Worm (Caenorhabditis elegans): ENCODE results near the gene epic-3.

Gene epic-3

ce11 chrIV:1724283-1724682 lies at the start of gene epic-3:
Gene epic-3 (minus strand): TSS chrIV:1724383.
- no peak for TF ChIP-seq unc-62 (GFP tag; optimal IDR thresholded peaks at IDR 0.05)

ce11 chrIV:1771843-1772242 lies 47.7 kb upstream of the epic-3 start, which contains the start of gene Y41D4A.1:
Gene Y41D4A.1 (plus strand): TSS chrIV:1772143.
- no peak for TF ChIP-seq unc-62 (GFP tag; optimal IDR thresholded peaks at IDR 0.05)

- no peak for TF ChIP-seq unc-62 (GFP tag; optimal IDR thresholded peaks at IDR 0.05)
These were observed 44.9 kb upstream of the epic-3 start for ce11 chrIV:1769074-1769473.

- no peak for TF ChIP-seq unc-62 (GFP tag; optimal IDR thresholded peaks at IDR 0.05)
These were observed 44.1 kb upstream of the epic-3 start, which contains the start of gene col-108 for ce11 chrIV:1768288-1768687. Gene col-108 (plus strand): TSS chrIV:1768588.

ce11 chrIV:1765954-1766353 lies 41.8 kb upstream of the epic-3 start:
- TF ChIP-seq unc-62 (GFP tag; optimal IDR thresholded peaks at IDR 0.05): no peak

ce11 chrIV:1763452-1763851 lies 39.3 kb upstream of the epic-3 start:
- TF ChIP-seq unc-62 (GFP tag; optimal IDR thresholded peaks at IDR 0.05): no peak

- TF ChIP-seq unc-62 (GFP tag; optimal IDR thresholded peaks at IDR 0.05): no peak
These were observed 37.4 kb upstream of the epic-3 start, which contains the start of gene Y41D4A.7 for ce11 chrIV:1761553-1761952. Gene Y41D4A.7 (minus strand): TSS chrIV:1761570.

- TF ChIP-seq unc-62 (GFP tag; optimal IDR thresholded peaks at IDR 0.05): no peak
These were observed 34.4 kb upstream of the epic-3 start for ce11 chrIV:1758595-1758994.

ce11 chrIV:1753481-1753880 lies 29.3 kb upstream of the epic-3 start, which contains the start of gene Y41D4A.3:
Gene Y41D4A.3 (plus strand): TSS chrIV:1753781.
- no peak for TF ChIP-seq unc-62 (GFP tag; optimal IDR thresholded peaks at IDR 0.05)

- TF ChIP-seq unc-62 (GFP tag; optimal IDR thresholded peaks at IDR 0.05): no peak
These were observed 28.3 kb upstream of the epic-3 start for ce11 chrIV:1752480-1752879.

- TF ChIP-seq unc-62 (GFP tag; optimal IDR thresholded peaks at IDR 0.05): no peak
These were observed 27.1 kb upstream of the epic-3 start for ce11 chrIV:1751243-1751642.

- no peak for TF ChIP-seq unc-62 (GFP tag; optimal IDR thresholded peaks at IDR 0.05)
These were observed 21.4 kb upstream of the epic-3 start, which contains the start of the genes Y41D4A.6 and Y41D4A.4 for ce11 chrIV:1745453-1746051. Gene Y41D4A.6 (minus strand): TSS chrIV:1745503. Gene Y41D4A.4 (plus strand): TSS chrIV:1746001.

- no peak for TF ChIP-seq unc-62 (GFP tag; optimal IDR thresholded peaks at IDR 0.05)
These were observed 16.2 kb upstream of the epic-3 start, which contains the start of gene ptpn-22 for ce11 chrIV:1740105-1741023. Gene ptpn-22 (minus strand): TSS chrIV:1740262.

- no peak for TF ChIP-seq unc-62 (GFP tag; optimal IDR thresholded peaks at IDR 0.05)
These were observed 15.4 kb upstream of the epic-3 start for ce11 chrIV:1739366-1740104.

ce11 chrIV:1738892-1739291 lies 14.7 kb upstream of the epic-3 start:
- TF ChIP-seq unc-62 (GFP tag; optimal IDR thresholded peaks at IDR 0.05): no peak

ce11 chrIV:1738324-1738730 lies 14.1 kb upstream of the epic-3 start:
- no peak for TF ChIP-seq unc-62 (GFP tag; optimal IDR thresholded peaks at IDR 0.05)

Data from whole organism, dauer.